Worm (Caenorhabditis elegans) whole organism, L3 larva: Measurements from ENCODE around the gene T01C1.4.

Experiments
- R02D3.7 ChIP-seq: fragments of 150-350 bp; optimal IDR thresholded peaks from 2 replicates; lab custom pipeline; 2014; ENCODE audit warnings: missing biosample characterization, missing genetic modification characterization
- ZK546.5 ChIP-seq: sonication (generic microtip); optimal IDR thresholded peaks from 2 replicates; lab custom pipeline; 2017; ENCODE audit warnings: missing biosample characterization, missing genetic modification characterization
- aly-2 ChIP-seq: fragments of 150-350 bp; optimal IDR thresholded peaks from 2 replicates; lab custom pipeline; 2014; ENCODE audit warnings: missing biosample characterization, missing genetic modification characterization
- ama-1 ChIP-seq: fragments of 150-350 bp; optimal IDR thresholded peaks from 2 replicates; lab custom pipeline; 2018
- ceh-16 ChIP-seq: sonication (generic microtip); optimal IDR thresholded peaks from 2 replicates; lab custom pipeline; 2017; ENCODE audit warnings: missing biosample characterization, missing genetic modification characterization
- ceh-28 ChIP-seq: fragments of 150-350 bp; optimal IDR thresholded peaks from 2 replicates; lab custom pipeline; 2014; ENCODE audit warnings: missing biosample characterization, missing genetic modification reagents, missing genetic modification characterization
- ceh-82 ChIP-seq: fragments of 150-350 bp; optimal IDR thresholded peaks from 2 replicates; lab custom pipeline; 2014; ENCODE audit warnings: missing biosample characterization, missing genetic modification characterization
- ceh-9 ChIP-seq: sonication (generic microtip); optimal IDR thresholded peaks from 2 replicates; lab custom pipeline; 2018; ENCODE audit warnings: missing biosample characterization, missing genetic modification characterization
- daf-12 ChIP-seq: fragments of 150-350 bp; optimal IDR thresholded peaks from 2 replicates; lab custom pipeline; 2014; ENCODE audit warnings: missing biosample characterization, missing genetic modification reagents, missing genetic modification characterization
- egl-27 ChIP-seq: sonication (generic microtip); optimal IDR thresholded peaks from 4 replicates; lab custom pipeline; 2017; ENCODE audit warnings: missing biosample characterization, missing genetic modification reagents, missing genetic modification characterization
- egl-5 ChIP-seq: fragments of 150-350 bp; optimal IDR thresholded peaks from 2 replicates; lab custom pipeline; 2017; ENCODE audit warnings: missing biosample characterization, missing genetic modification reagents, missing genetic modification characterization, inconsistent platforms
- elt-1 ChIP-seq: fragments of 150-350 bp; optimal IDR thresholded peaks from 2 replicates; lab custom pipeline; 2014; ENCODE audit warnings: missing biosample characterization, missing genetic modification characterization
- elt-2 ChIP-seq: sonication (generic microtip); optimal IDR thresholded peaks from 2 replicates; lab custom pipeline; 2016; ENCODE audit warnings: missing genetic modification reagents, mild to moderate bottlenecking, missing genetic modification characterization, missing compliant biosample characterization
- elt-3 ChIP-seq, 3 experiments: fragments of 150-350 bp in 1 of 3; sonication (generic microtip) in 2 of 3; optimal IDR thresholded peaks; 2 replicates in 2 of 3; 4 replicates in 1 of 3; lab custom pipeline; 2014 to 2017; ENCODE audit warnings: missing biosample characterization in 3 of 3, missing genetic modification characterization in 3 of 3
- eor-1 ChIP-seq, 2 experiments: fragments of 150-350 bp; optimal IDR thresholded peaks; 2 replicates each; lab custom pipeline; 2014 to 2018; ENCODE audit warnings: missing biosample characterization in 2 of 2, missing genetic modification characterization in 2 of 2
- fkh-10 ChIP-seq: sonication (generic microtip); optimal IDR thresholded peaks from 2 replicates; lab custom pipeline; 2017; ENCODE audit warnings: missing biosample characterization, missing genetic modification reagents, missing genetic modification characterization
- fkh-2 ChIP-seq: fragments of 150-350 bp; optimal IDR thresholded peaks from 2 replicates; lab custom pipeline; 2014; ENCODE audit warnings: missing biosample characterization, missing genetic modification reagents, missing genetic modification characterization
- fos-1 ChIP-seq: fragments of 150-350 bp; optimal IDR thresholded peaks from 2 replicates; lab custom pipeline; 2014; ENCODE audit warnings: missing biosample characterization, missing genetic modification characterization
- hmg-11 ChIP-seq: sonication (generic microtip); optimal IDR thresholded peaks from 2 replicates; lab custom pipeline; 2016; ENCODE audit warnings: missing genetic modification characterization, missing compliant biosample characterization
- jun-1 ChIP-seq: fragments of 150-350 bp; optimal IDR thresholded peaks from 2 replicates; lab custom pipeline; 2014; ENCODE audit warnings: missing biosample characterization, missing genetic modification reagents, missing genetic modification characterization
- lin-15B ChIP-seq: fragments of 150-350 bp; optimal IDR thresholded peaks from 2 replicates; lab custom pipeline; 2014; ENCODE audit warnings: missing biosample characterization, missing genetic modification characterization
- lin-39 ChIP-seq: fragments of 150-350 bp; optimal IDR thresholded peaks from 2 replicates; lab custom pipeline; 2018; ENCODE audit warnings: missing biosample characterization, missing genetic modification reagents, missing genetic modification characterization
- lsy-12 ChIP-seq: sonication (generic microtip); optimal IDR thresholded peaks from 2 replicates; lab custom pipeline; 2016; ENCODE audit warnings: mild to moderate bottlenecking, missing genetic modification characterization, missing compliant biosample characterization
- mdl-1 ChIP-seq: fragments of 150-350 bp; optimal IDR thresholded peaks from 2 replicates; lab custom pipeline; 2014; ENCODE audit warnings: missing biosample characterization, missing genetic modification characterization
- mml-1 ChIP-seq: fragments of 150-350 bp; sonication (generic microtip); optimal IDR thresholded peaks from 3 replicates; lab custom pipeline; 2014; ENCODE audit warnings: missing biosample characterization, missing genetic modification characterization
- nfya-1 ChIP-seq: sonication (generic microtip); optimal IDR thresholded peaks from 2 replicates; lab custom pipeline; 2017; ENCODE audit warnings: missing genetic modification characterization, mild to moderate bottlenecking, missing compliant biosample characterization, antibody characterized with exemption, moderate library complexity; ENCODE audit not compliant: insufficient read depth
- nhr-11 ChIP-seq: fragments of 150-350 bp; optimal IDR thresholded peaks from 2 replicates; lab custom pipeline; 2014; ENCODE audit warnings: missing biosample characterization, missing genetic modification characterization
- nhr-12 ChIP-seq: fragments of 150-350 bp; optimal IDR thresholded peaks from 2 replicates; lab custom pipeline; 2014; ENCODE audit warnings: missing biosample characterization, missing genetic modification characterization
- nhr-23 ChIP-seq: fragments of 150-350 bp; optimal IDR thresholded peaks from 2 replicates; lab custom pipeline; 2014; ENCODE audit warnings: missing biosample characterization, missing genetic modification reagents, missing genetic modification characterization
- nhr-237 ChIP-seq: fragments of 150-350 bp; optimal IDR thresholded peaks from 2 replicates; lab custom pipeline; 2014; ENCODE audit warnings: missing biosample characterization, missing genetic modification characterization
- nhr-25 ChIP-seq: sonication (generic microtip); optimal IDR thresholded peaks from 2 replicates; lab custom pipeline; 2017; ENCODE audit warnings: missing biosample characterization, missing genetic modification characterization
- nhr-28 ChIP-seq: fragments of 150-350 bp; optimal IDR thresholded peaks from 2 replicates; lab custom pipeline; 2014; ENCODE audit warnings: missing biosample characterization, missing genetic modification characterization
- nhr-43 ChIP-seq: sonication (generic microtip); optimal IDR thresholded peaks from 2 replicates; lab custom pipeline; 2016; ENCODE audit warnings: mild to moderate bottlenecking, missing genetic modification characterization, missing compliant biosample characterization; ENCODE audit not compliant: poor library complexity, severe bottlenecking
- nhr-67 ChIP-seq: fragments of 150-350 bp; optimal IDR thresholded peaks from 2 replicates; lab custom pipeline; 2014; ENCODE audit warnings: missing biosample characterization, missing genetic modification characterization
- nhr-76 ChIP-seq: fragments of 150-350 bp; sonication (generic microtip); optimal IDR thresholded peaks from 5 replicates; lab custom pipeline; 2014; ENCODE audit warnings: missing biosample characterization, missing genetic modification characterization
- pha-4 ChIP-seq: fragments of 150-350 bp; optimal IDR thresholded peaks from 2 replicates; lab custom pipeline; 2014; ENCODE audit warnings: missing biosample characterization, missing genetic modification reagents, missing genetic modification characterization
- pqm-1 ChIP-seq: fragments of 150-350 bp; optimal IDR thresholded peaks from 2 replicates; lab custom pipeline; 2017; ENCODE audit warnings: missing biosample characterization, missing genetic modification characterization, inconsistent platforms
- sea-2 ChIP-seq: fragments of 150-350 bp; sonication (generic microtip); optimal IDR thresholded peaks from 4 replicates; lab custom pipeline; 2014; ENCODE audit warnings: missing biosample characterization, missing genetic modification reagents, missing genetic modification characterization
- skn-1 ChIP-seq: fragments of 150-350 bp; optimal IDR thresholded peaks from 2 replicates; lab custom pipeline; 2014; ENCODE audit warnings: missing biosample characterization, missing genetic modification characterization
- snpc-4 ChIP-seq: fragments of 150-350 bp; optimal IDR thresholded peaks from 2 replicates; lab custom pipeline; 2014; ENCODE audit warnings: missing biosample characterization, missing genetic modification characterization
- unc-39 ChIP-seq: sonication (generic microtip); optimal IDR thresholded peaks from 4 replicates; lab custom pipeline; 2017; ENCODE audit warnings: missing biosample characterization, missing genetic modification characterization
- unc-62 ChIP-seq: fragments of 150-350 bp; sonication (generic microtip); optimal IDR thresholded peaks from 4 replicates; lab custom pipeline; 2014; ENCODE audit warnings: missing biosample characterization, missing genetic modification reagents, missing genetic modification characterization
- zag-1 ChIP-seq: fragments of 150-350 bp; optimal IDR thresholded peaks from 2 replicates; lab custom pipeline; 2014; ENCODE audit warnings: missing biosample characterization, missing genetic modification characterization
- ztf-11 ChIP-seq: fragments of 150-350 bp; optimal IDR thresholded peaks from 2 replicates; lab custom pipeline; 2014; ENCODE audit warnings: missing biosample characterization, missing genetic modification characterization
- ztf-4 ChIP-seq: fragments of 150-350 bp; optimal IDR thresholded peaks from 2 replicates; lab custom pipeline; 2014; ENCODE audit warnings: missing biosample characterization, missing genetic modification characterization

T01C1.4 gene

ce11 chrX:10721954-10722353, 5.0 kb upstream of the T01C1.4 start, which contains the start of gene mbr-1:
TSS of gene mbr-1 (minus strand) at chrX:10722054.
- no peak for TF ChIP-seq elt-2 (tag; lab: Kevin White, UChicago)
- no peak for TF ChIP-seq R02D3.7 (tag; lab: Kevin White, UChicago)
- TF ChIP-seq nhr-25 (tag; lab: Kevin White, UChicago): no peak
- TF ChIP-seq nhr-67 (tag; lab: Kevin White, UChicago): no peak
- no peak for TF ChIP-seq lin-15B
- TF ChIP-seq egl-5 (tag; lab: Kevin White, UChicago): no peak
- TF ChIP-seq ceh-82: no peak
- TF ChIP-seq egl-27: no peak
- TF ChIP-seq nfya-1 (tag; lab: Kevin White, UChicago): no peak
- no peak for TF ChIP-seq zag-1 (tag; lab: Kevin White, UChicago)
- no peak for TF ChIP-seq fkh-2 (tag; lab: Kevin White, UChicago)
- no peak for TF ChIP-seq elt-3 (tag; optimal IDR thresholded peaks at IDR 0.05; lab: Kevin White, UChicago)
- no peak for TF ChIP-seq nhr-28 (tag; lab: Kevin White, UChicago)
- no peak for TF ChIP-seq ceh-16
- TF ChIP-seq nhr-237 (tag; lab: Kevin White, UChicago): no peak
- TF ChIP-seq, all 47 proteins: peak for 0

- no peak for TF ChIP-seq unc-39
- no peak for TF ChIP-seq ceh-28 (tag; lab: Kevin White, UChicago)
- TF ChIP-seq ceh-82: no peak
- TF ChIP-seq fkh-10: no peak
- no peak for TF ChIP-seq elt-1 (tag; lab: Kevin White, UChicago)
- no peak for TF ChIP-seq nhr-23 (tag; lab: Kevin White, UChicago)
- TF ChIP-seq nhr-237 (tag; lab: Kevin White, UChicago): no peak
- TF ChIP-seq fkh-2 (tag; lab: Kevin White, UChicago): no peak
- TF ChIP-seq nhr-28 (tag; lab: Kevin White, UChicago): no peak
- TF ChIP-seq jun-1 (tag; lab: Kevin White, UChicago): no peak
- no peak for TF ChIP-seq daf-12 (tag; lab: Kevin White, UChicago)
- TF ChIP-seq R02D3.7 (tag; lab: Kevin White, UChicago): no peak
- no peak for TF ChIP-seq nhr-67 (tag; lab: Kevin White, UChicago)
Observed at ce11 chrX:10711769-10712168, 5.2 kb downstream of the T01C1.4 start, which contains the start of gene rhgf-1. TSS of gene rhgf-1 (minus strand) at chrX:10711869.

ce11 chrX:10704329-10704728, 12.6 kb downstream of the T01C1.4 start:
- TF ChIP-seq nhr-12 (tag; lab: Kevin White, UChicago): no peak
- TF ChIP-seq ceh-28 (tag; lab: Kevin White, UChicago): no peak
- TF ChIP-seq fos-1: no peak
- TF ChIP-seq pha-4 (tag; lab: Kevin White, UChicago): no peak
- no peak for TF ChIP-seq nfya-1 (tag; lab: Kevin White, UChicago)
- TF ChIP-seq ama-1 (lab: Kevin White, UChicago): no peak
- TF ChIP-seq daf-12 (tag; lab: Kevin White, UChicago): no peak
- no peak for TF ChIP-seq egl-27
- no peak for TF ChIP-seq elt-1 (tag; lab: Kevin White, UChicago)
- TF ChIP-seq sea-2 (GFP tag; lab: Kevin White, UChicago): no peak
- TF ChIP-seq aly-2 (tag; lab: Kevin White, UChicago): no peak
- TF ChIP-seq elt-3 (tag; optimal IDR thresholded peaks at IDR 0.05; lab: Kevin White, UChicago): no peak
- no peak for TF ChIP-seq nhr-23 (tag; lab: Kevin White, UChicago)
- no peak for TF ChIP-seq unc-39
- TF ChIP-seq lin-39 (tag; lab: Kevin White, UChicago): no peak
- no peak for TF ChIP-seq lin-15B
- TF ChIP-seq ceh-16: no peak
- TF ChIP-seq egl-5 (tag; lab: Kevin White, UChicago): no peak
- TF ChIP-seq zag-1 (tag; lab: Kevin White, UChicago): no peak

ce11 chrX:10694933-10695332, 22.0 kb downstream of the T01C1.4 start, which contains the start of gene plpp-1.3:
TSS of gene plpp-1.3 (plus strand) at chrX:10695312.
- TF ChIP-seq egl-5 (tag; lab: Kevin White, UChicago): no peak
- TF ChIP-seq skn-1: no peak
- TF ChIP-seq hmg-11 (tag; lab: Kevin White, UChicago): peak; percentile 45
- no peak for TF ChIP-seq nhr-43 (tag; lab: Kevin White, UChicago)
- TF ChIP-seq nhr-11 (tag; lab: Kevin White, UChicago): no peak
- no peak for TF ChIP-seq ztf-4
- no peak for TF ChIP-seq snpc-4 (tag; lab: Kevin White, UChicago)
- TF ChIP-seq egl-27: no peak
- TF ChIP-seq pqm-1 (tag; lab: Kevin White, UChicago): peak; percentile 60
- no peak for TF ChIP-seq mml-1 (tag; lab: Kevin White, UChicago)
- no peak for TF ChIP-seq R02D3.7 (tag; lab: Kevin White, UChicago)
- TF ChIP-seq lsy-12 (tag; lab: Kevin White, UChicago): peak; percentile 65
- TF ChIP-seq eor-1 (tag; optimal IDR thresholded peaks at IDR 0.05; lab: Kevin White, UChicago): no peak
- no peak for TF ChIP-seq fos-1
- no peak for TF ChIP-seq ceh-9 (tag; lab: Kevin White, UChicago)
- peak; percentile 32 for TF ChIP-seq nfya-1 (tag; lab: Kevin White, UChicago)
- TF ChIP-seq ztf-11 (tag; lab: Kevin White, UChicago): no peak
- no peak for TF ChIP-seq nhr-237 (tag; lab: Kevin White, UChicago)
- no peak for TF ChIP-seq fkh-2 (tag; lab: Kevin White, UChicago)
- TF ChIP-seq unc-62 (GFP tag; lab: Kevin White, UChicago): no peak
- no peak for TF ChIP-seq nhr-23 (tag; lab: Kevin White, UChicago)
- no peak for TF ChIP-seq ceh-82
- no peak for TF ChIP-seq ZK546.5 (tag; lab: Kevin White, UChicago)
- peak; percentile 20 for TF ChIP-seq ceh-28 (tag; lab: Kevin White, UChicago)
- no peak for TF ChIP-seq fkh-10
- TF ChIP-seq mdl-1: no peak
- no peak for TF ChIP-seq nhr-76 (tag; lab: Kevin White, UChicago)
- TF ChIP-seq jun-1 (tag; lab: Kevin White, UChicago): no peak
